Worm (Caenorhabditis elegans) whole organism, L3 larva: ENCODE results near the gene F44D12.10.

Experiments
- ama-1 ChIP-seq: fragments of 150-350 bp; optimal IDR thresholded peaks from 2 replicates; lab custom pipeline; 2018
- eor-1 ChIP-seq, 2 experiments: fragments of 150-350 bp; optimal IDR thresholded peaks; 2 replicates each; lab custom pipeline; 2014 to 2018; ENCODE audit warnings: missing biosample characterization in 2 of 2, missing genetic modification characterization in 2 of 2
- fos-1 ChIP-seq: fragments of 150-350 bp; optimal IDR thresholded peaks from 2 replicates; lab custom pipeline; 2014; ENCODE audit warnings: missing biosample characterization, missing genetic modification characterization
- nfya-1 ChIP-seq: sonication (generic microtip); optimal IDR thresholded peaks from 2 replicates; lab custom pipeline; 2017; ENCODE audit warnings: missing genetic modification characterization, mild to moderate bottlenecking, missing compliant biosample characterization, antibody characterized with exemption, moderate library complexity; ENCODE audit not compliant: insufficient read depth
- nhr-23 ChIP-seq: fragments of 150-350 bp; optimal IDR thresholded peaks from 2 replicates; lab custom pipeline; 2014; ENCODE audit warnings: missing biosample characterization, missing genetic modification reagents, missing genetic modification characterization
- nhr-67 ChIP-seq: fragments of 150-350 bp; optimal IDR thresholded peaks from 2 replicates; lab custom pipeline; 2014; ENCODE audit warnings: missing biosample characterization, missing genetic modification characterization
- pqm-1 ChIP-seq: fragments of 150-350 bp; optimal IDR thresholded peaks from 2 replicates; lab custom pipeline; 2017; ENCODE audit warnings: missing biosample characterization, missing genetic modification characterization, inconsistent platforms
- snpc-4 ChIP-seq: fragments of 150-350 bp; optimal IDR thresholded peaks from 2 replicates; lab custom pipeline; 2014; ENCODE audit warnings: missing biosample characterization, missing genetic modification characterization
- tbx-2 ChIP-seq: sonication (generic microtip); optimal IDR thresholded peaks from 2 replicates; lab custom pipeline; 2016; ENCODE audit warnings: mild to moderate bottlenecking, missing genetic modification characterization, missing compliant biosample characterization
- unc-39 ChIP-seq: sonication (generic microtip); optimal IDR thresholded peaks from 4 replicates; lab custom pipeline; 2017; ENCODE audit warnings: missing biosample characterization, missing genetic modification characterization
- ztf-11 ChIP-seq: fragments of 150-350 bp; optimal IDR thresholded peaks from 2 replicates; lab custom pipeline; 2014; ENCODE audit warnings: missing biosample characterization, missing genetic modification characterization

DNA sequence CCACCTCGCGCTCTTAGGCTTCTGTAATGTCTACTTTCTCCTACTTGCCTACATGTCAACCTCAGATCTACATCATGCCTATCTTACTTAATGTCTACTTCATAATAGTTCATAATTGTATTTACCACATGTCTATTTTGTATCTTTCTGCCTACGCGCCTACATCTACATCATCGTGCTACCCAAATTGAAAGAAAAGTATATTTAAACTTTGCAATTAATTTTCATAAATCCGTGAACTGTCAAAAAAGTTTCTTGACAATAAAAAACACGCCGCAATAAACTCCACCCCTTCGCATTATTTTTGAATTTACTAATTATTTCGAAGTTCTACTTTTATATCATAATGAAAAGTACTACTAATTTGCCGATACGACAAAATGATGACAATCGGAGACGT, 13.9 kb downstream of the F44D12.10 start, which contains the start of gene F44D12.8:
- no peak for TF ChIP-seq pqm-1 (tag; lab: Kevin White, UChicago)
- TF ChIP-seq ztf-11 = no peak
- no peak for TF ChIP-seq ama-1 (lab: Kevin White, UChicago)
- no peak for TF ChIP-seq fos-1
- no peak for TF ChIP-seq eor-1 (tag; optimal IDR thresholded peaks at IDR 0.05; lab: Kevin White, UChicago)
- no peak for TF ChIP-seq unc-39 (tag; lab: Kevin White, UChicago)
- no peak for TF ChIP-seq nhr-23 (tag; lab: Kevin White, UChicago)
- no peak for TF ChIP-seq snpc-4 (tag; lab: Kevin White, UChicago)
- TF ChIP-seq tbx-2 = no peak
- TF ChIP-seq nfya-1 = no peak
- TF ChIP-seq nhr-67 (tag; lab: Kevin White, UChicago) = no peak
